Worm (Caenorhabditis elegans): Measurements from ENCODE around the gene glt-3.

The glt-3 gene

ce11 chrIV:10176252-10176730, 46.2 kb downstream of the glt-3 start, which contains the start of gene rack-1:
rack-1 (plus strand) TSS chrIV:10176680.
- TF ChIP-seq R02D3.7 (tag; optimal IDR thresholded peaks at IDR 0.05): no peak
- TF ChIP-seq lin-39 (tag; optimal IDR thresholded peaks at IDR 0.05): peak; percentile 79
- no peak for TF ChIP-seq mml-1 (tag; optimal IDR thresholded peaks at IDR 0.05)
- TF ChIP-seq nhr-11 (tag; optimal IDR thresholded peaks at IDR 0.05): no peak
- TF ChIP-seq nhr-77 (tag; optimal IDR thresholded peaks at IDR 0.05): no peak
- no peak for TF ChIP-seq lsy-12 (tag; optimal IDR thresholded peaks at IDR 0.05)
- no peak for TF ChIP-seq eor-1 (tag; optimal IDR thresholded peaks at IDR 0.05)
- TF ChIP-seq elt-2 (tag; optimal IDR thresholded peaks at IDR 0.05): peak; percentile 24
- TF ChIP-seq snpc-4 (tag; optimal IDR thresholded peaks at IDR 0.05): peak; percentile 47
- TF ChIP-seq ceh-28 (tag; optimal IDR thresholded peaks at IDR 0.05): no peak
- TF ChIP-seq pha-4 (tag; optimal IDR thresholded peaks at IDR 0.05): peak; percentile 70
- TF ChIP-seq nhr-43 (tag; optimal IDR thresholded peaks at IDR 0.05; ENCODE audit: poor library complexity, severe bottlenecking): no peak
- TF ChIP-seq nhr-237 (tag; optimal IDR thresholded peaks at IDR 0.05): no peak
- TF ChIP-seq mdl-1 (tag; optimal IDR thresholded peaks at IDR 0.05): no peak
- TF ChIP-seq unc-39 (tag; optimal IDR thresholded peaks at IDR 0.05): no peak
- peak; percentile 65 for TF ChIP-seq hmg-11 (tag; optimal IDR thresholded peaks at IDR 0.05)
- no peak for TF ChIP-seq nhr-28 (tag; optimal IDR thresholded peaks at IDR 0.05)
- TF ChIP-seq egl-5 (tag; optimal IDR thresholded peaks at IDR 0.05): no peak
- TF ChIP-seq nhr-12 (tag; optimal IDR thresholded peaks at IDR 0.05): no peak
- no peak for TF ChIP-seq ceh-82 (tag; optimal IDR thresholded peaks at IDR 0.05)
- no peak for TF ChIP-seq elt-3 (tag; optimal IDR thresholded peaks at IDR 0.05)
- TF ChIP-seq lin-15B (tag; optimal IDR thresholded peaks at IDR 0.05): peak; percentile 64
- TF ChIP-seq sea-2 (GFP tag; optimal IDR thresholded peaks at IDR 0.05): no peak
- TF ChIP-seq pqm-1 (tag; optimal IDR thresholded peaks at IDR 0.05): no peak
- no peak for TF ChIP-seq ceh-9 (tag; optimal IDR thresholded peaks at IDR 0.05)
- TF ChIP-seq tbx-2 (tag; optimal IDR thresholded peaks at IDR 0.05): no peak
- TF ChIP-seq fos-1 (tag; optimal IDR thresholded peaks at IDR 0.05): no peak
- TF ChIP-seq fkh-2 (tag; optimal IDR thresholded peaks at IDR 0.05): no peak
- no peak for TF ChIP-seq ztf-4 (tag; optimal IDR thresholded peaks at IDR 0.05)
- no peak for TF ChIP-seq unc-62 (GFP tag; optimal IDR thresholded peaks at IDR 0.05)
- peak; percentile 73 for TF ChIP-seq nhr-23 (tag; optimal IDR thresholded peaks at IDR 0.05)
- TF ChIP-seq ceh-16 (tag; optimal IDR thresholded peaks at IDR 0.05): no peak
- TF ChIP-seq zag-1 (tag; optimal IDR thresholded peaks at IDR 0.05): no peak
- no peak for TF ChIP-seq skn-1 (tag; optimal IDR thresholded peaks at IDR 0.05)
- TF ChIP-seq egl-27 (tag; optimal IDR thresholded peaks at IDR 0.05): no peak
- TF ChIP-seq ztf-11 (tag; optimal IDR thresholded peaks at IDR 0.05): no peak
- no peak for TF ChIP-seq aly-2 (tag; optimal IDR thresholded peaks at IDR 0.05)
- no peak for TF ChIP-seq nhr-76 (tag; optimal IDR thresholded peaks at IDR 0.05)
- TF ChIP-seq fkh-10 (GFP tag; optimal IDR thresholded peaks at IDR 0.05): no peak
- no peak for TF ChIP-seq jun-1 (tag; optimal IDR thresholded peaks at IDR 0.05)
- TF ChIP-seq daf-12 (tag; optimal IDR thresholded peaks at IDR 0.05): no peak
- peak; percentile 52 for TF ChIP-seq nhr-25 (tag; optimal IDR thresholded peaks at IDR 0.05)
- no peak for TF ChIP-seq nhr-67 (tag; optimal IDR thresholded peaks at IDR 0.05)
- TF ChIP-seq ZK546.5 (tag; optimal IDR thresholded peaks at IDR 0.05): no peak
- TF ChIP-seq nfya-1 (tag; optimal IDR thresholded peaks at IDR 0.05; ENCODE audit: insufficient read depth): peak; percentile 85
- TF ChIP-seq elt-1 (tag; optimal IDR thresholded peaks at IDR 0.05): no peak
- TF ChIP-seq ama-1 (optimal IDR thresholded peaks at IDR 0.05): no peak

ce11 chrIV:10177779-10178178, 47.7 kb downstream of the glt-3 start, which contains the start of gene mspn-1:
mspn-1 (plus strand) TSS chrIV:10177968.
- TF ChIP-seq ceh-82 (tag; optimal IDR thresholded peaks at IDR 0.05): no peak
